Fruit fly (Drosophila melanogaster) whole organism, larva: ENCODE measurements around the gene Prx3.

ENCODE experiments used
- noc ChIP-seq: fragments of 200-800 bp; sonication (Bioruptor generic); optimal IDR thresholded peaks from 3 replicates; lab custom pipeline; 2019; ENCODE audit warnings: missing biosample characterization, mild to moderate bottlenecking, missing genetic modification characterization, moderate library complexity

The Prx3 gene

dm6 chr3R:17540497-17540822 is 5.9 kb downstream of the Prx3 start:
- no peak for TF ChIP-seq noc (tag; lab: Kevin White, UChicago)

dm6 chr3R:17539789-17540496 is 6.4 kb downstream of the Prx3 start, which contains the start of gene SF1:
Gene SF1, plus strand, starts transcription at chr3R:17540421.
- no peak for TF ChIP-seq noc (tag; lab: Kevin White, UChicago)

- peak; percentile 86 for TF ChIP-seq noc (tag; lab: Kevin White, UChicago)
These were observed 9.7 kb downstream of the Prx3 start for dm6 chr3R:17536594-17537158.

dm6 chr3R:17535106-17535764 is 11.1 kb downstream of the Prx3 start:
- TF ChIP-seq noc (tag; lab: Kevin White, UChicago): peak; percentile 95

- TF ChIP-seq noc (tag; lab: Kevin White, UChicago): no peak
These were observed 11.8 kb downstream of the Prx3 start, which contains the start of the genes CG5823 and P5cr-2 for dm6 chr3R:17534325-17535105. Gene CG5823, minus strand, starts transcription at chr3R:17534587. Gene P5cr-2, plus strand, starts transcription at chr3R:17534815.

dm6 chr3R:17530400-17530799 is 15.9 kb downstream of the Prx3 start:
- TF ChIP-seq noc (tag; lab: Kevin White, UChicago): no peak

dm6 chr3R:17526059-17526592 is 20.2 kb downstream of the Prx3 start:
- TF ChIP-seq noc (tag; lab: Kevin White, UChicago): no peak

- TF ChIP-seq noc (tag; lab: Kevin White, UChicago): no peak
These were observed 39.5 kb downstream of the Prx3 start for dm6 chr3R:17506833-17507232.

- no peak for TF ChIP-seq noc (tag; lab: Kevin White, UChicago)
These were observed 40.7 kb downstream of the Prx3 start, which contains the start of gene Dscam3 for dm6 chr3R:17505599-17505998. Gene Dscam3, minus strand, starts transcription at chr3R:17505667.

dm6 chr3R:17502862-17503261 is 43.5 kb downstream of the Prx3 start:
- no peak for TF ChIP-seq noc (tag; lab: Kevin White, UChicago)

dm6 chr3R:17501108-17501507 is 45.2 kb downstream of the Prx3 start:
- TF ChIP-seq noc (tag; lab: Kevin White, UChicago): no peak
